Fruit fly (Drosophila melanogaster): Measurements from ENCODE around the gene Rubicon.

Gene Rubicon

dm6 chrX:8720213-8720612 is 43.4 kb downstream of the Rubicon start, which contains the start of gene CG1789 (continued):
- TF ChIP-seq Dek (tag; optimal IDR thresholded peaks at IDR 0.05) (no peak), Asciz (GFP tag; optimal IDR thresholded peaks at IDR 0.05) (no peak), Bgb (GFP tag; IDR thresholded peaks at IDR 0.05; ENCODE audit: partially characterized antibody) (peak; percentile 88), gsb (GFP tag; IDR thresholded peaks at IDR 0.05) (no peak), CG9609 (GFP tag; optimal IDR thresholded peaks at IDR 0.05) (no peak), CG6175 (GFP tag; IDR thresholded peaks at IDR 0.05) (no peak), dm (GFP tag; optimal IDR thresholded peaks at IDR 0.05) (peak; percentile 92), h (optimal IDR thresholded peaks at IDR 0.05) (no peak), ERR (GFP tag; optimal IDR thresholded peaks at IDR 0.05) (no peak), Vsx1 (GFP tag; optimal IDR thresholded peaks at IDR 0.05) (no peak), dati (GFP tag; IDR thresholded peaks at IDR 0.05) (no peak), kni (GFP tag; optimal IDR thresholded peaks at IDR 0.05) (no peak), CG15601 (tag; optimal IDR thresholded peaks at IDR 0.05) (no peak), CG6654 (GFP tag; optimal IDR thresholded peaks at IDR 0.05) (no peak), CG17912 (GFP tag; optimal IDR thresholded peaks at IDR 0.05) (no peak), CG12071 (GFP tag; optimal IDR thresholded peaks at IDR 0.05) (no peak), MTF-1 (GFP tag; optimal IDR thresholded peaks at IDR 0.05; ENCODE audit: borderline replicate concordance) (no peak), CG15696 (tag; optimal IDR thresholded peaks at IDR 0.05) (peak; percentile 3), CG3163 (GFP tag; optimal IDR thresholded peaks at IDR 0.05) (no peak), ash1 (GFP tag; optimal IDR thresholded peaks at IDR 0.05) (no peak), sisA (GFP tag; IDR thresholded peaks at IDR 0.05) (0 out of 2 replicates have a peak, but pooled peaks have one; percentile 18), fd3F (GFP tag; optimal IDR thresholded peaks at IDR 0.05) (no peak), H2.0 (GFP tag; IDR thresholded peaks at IDR 0.05) (no peak), Sin3A (optimal IDR thresholded peaks at IDR 0.05) (peak; percentile 85), H15 (GFP tag; IDR thresholded peaks at IDR 0.05) (no peak), CG14667 (GFP tag; IDR thresholded peaks at IDR 0.05) (no peak), Tbp (GFP tag; optimal IDR thresholded peaks at IDR 0.05) (no peak), zf30C (GFP tag; optimal IDR thresholded peaks at IDR 0.05) (no peak), Rx (GFP tag; IDR thresholded peaks at IDR 0.05) (no peak), CG8388 (GFP tag; optimal IDR thresholded peaks at IDR 0.05) (no peak), Hand (GFP tag; optimal IDR thresholded peaks at IDR 0.05) (no peak), ftz-f1 (GFP tag; optimal IDR thresholded peaks at IDR 0.05) (no peak), CG34224 (GFP tag; IDR thresholded peaks at IDR 0.05; ENCODE audit: partially characterized antibody) (peak; percentile 95), Adf1 (GFP tag; IDR thresholded peaks at IDR 0.05) (peak; percentile 15; the same call in 1 of the 2 replicates), Ptx1 (GFP tag; IDR thresholded peaks at IDR 0.05) (peak; percentile 37; the same call in 1 of the 2 replicates), ara (GFP tag; IDR thresholded peaks at IDR 0.05) (0 out of 2 replicates have a peak, but pooled peaks have one; percentile 17), CG7963 (GFP tag; IDR thresholded peaks at IDR 0.05; ENCODE audit: partially characterized antibody) (peak; percentile 64), CG31441 (GFP tag; IDR thresholded peaks at IDR 0.05) (no peak), CkIIα-i1 (GFP tag; IDR thresholded peaks at IDR 0.05) (no peak), CG33557 (GFP tag; optimal IDR thresholded peaks at IDR 0.05) (no peak), vnd (GFP tag; IDR thresholded peaks at IDR 0.05; ENCODE audit: partially characterized antibody) (peak; percentile 81), CG7556 (GFP tag; optimal IDR thresholded peaks at IDR 0.05) (no peak), grn (GFP tag; optimal IDR thresholded peaks at IDR 0.05) (no peak), CG11398 (GFP tag; optimal IDR thresholded peaks at IDR 0.05) (no peak), Rfx (GFP tag; IDR thresholded peaks at IDR 0.05) (0 out of 2 replicates have a peak, but pooled peaks have one; percentile 49)
